Fruit fly (Drosophila melanogaster) whole organism, prepupa: Measurements from ENCODE around the gene Ama.

Experiments used
- Blimp-1 ChIP-seq: fragments of 200-800 bp; sonication (Bioruptor generic); optimal IDR thresholded peaks from 3 replicates; lab custom pipeline; 2017; ENCODE audit warnings: missing biosample characterization, missing genetic modification characterization, mild to moderate bottlenecking, moderate library complexity, missing genetic modification reagents
- CG11294 ChIP-seq: fragments of 200-800 bp; sonication (Bioruptor generic); IDR thresholded peaks from 2 replicates; pipeline ENCODE4 v1.3.6; 2022; ENCODE audit warnings: missing biosample characterization, missing genetic modification characterization
- CG15336 ChIP-seq: fragments of 200-800 bp; sonication (Bioruptor generic); IDR thresholded peaks from 2 replicates; pipeline ENCODE4 v1.3.6; 2022; ENCODE audit warnings: missing biosample characterization, missing genetic modification characterization
- CG1621 ChIP-seq: fragments of 200-800 bp; sonication (Bioruptor generic); optimal IDR thresholded peaks from 3 replicates; lab custom pipeline; 2018; ENCODE audit warnings: missing biosample characterization, mild to moderate bottlenecking, missing genetic modification characterization
- CG3032 ChIP-seq: fragments of 200-800 bp; optimal IDR thresholded peaks from 2 replicates; lab custom pipeline; 2019; ENCODE audit warnings: missing biosample characterization, mild to moderate bottlenecking, missing genetic modification characterization, moderate library complexity
- CG32006 ChIP-seq: fragments of 200-800 bp; sonication (Bioruptor generic); optimal IDR thresholded peaks from 3 replicates; lab custom pipeline; 2017; ENCODE audit warnings: missing biosample characterization, mild to moderate bottlenecking, missing genetic modification characterization
- CG34406 ChIP-seq: fragments of 200-800 bp; sonication (Bioruptor generic); optimal IDR thresholded peaks from 3 replicates; lab custom pipeline; 2016; ENCODE audit warnings: missing biosample characterization, missing genetic modification characterization
- CG3919 ChIP-seq: fragments of 200-800 bp; sonication (Bioruptor generic); optimal IDR thresholded peaks from 3 replicates; lab custom pipeline; 2016; ENCODE audit warnings: missing biosample characterization, missing genetic modification characterization
- CG6276 ChIP-seq: fragments of 200-800 bp; sonication (Bioruptor generic); optimal IDR thresholded peaks from 2 replicates; lab custom pipeline; 2017; ENCODE audit warnings: missing biosample characterization, mild to moderate bottlenecking, missing genetic modification characterization
- CG6792 ChIP-seq: fragments of 200-800 bp; sonication (Bioruptor generic); optimal IDR thresholded peaks from 3 replicates; lab custom pipeline; 2016; ENCODE audit warnings: missing biosample characterization, missing genetic modification characterization
- CG8319 ChIP-seq: fragments of 200-800 bp; sonication (Bioruptor generic); optimal IDR thresholded peaks from 3 replicates; lab custom pipeline; 2016; ENCODE audit warnings: missing biosample characterization, missing genetic modification characterization
- CG9139 ChIP-seq: fragments of 200-800 bp; sonication (Bioruptor generic); optimal IDR thresholded peaks from 3 replicates; lab custom pipeline; 2017; ENCODE audit warnings: missing biosample characterization, mild to moderate bottlenecking, missing genetic modification characterization
- Eip75B ChIP-seq: fragments of 200-800 bp; sonication (Bioruptor generic); optimal IDR thresholded peaks from 3 replicates; lab custom pipeline; 2016; ENCODE audit warnings: missing biosample characterization, missing genetic modification characterization
- Eip78C ChIP-seq: fragments of 200-800 bp; sonication (Bioruptor generic); peaks from one replicate; lab custom pipeline; 2016; ENCODE audit warnings: missing biosample characterization, missing genetic modification characterization
- Ets21C ChIP-seq: fragments of 200-800 bp; sonication (Bioruptor generic); optimal IDR thresholded peaks from 3 replicates; lab custom pipeline; 2016; ENCODE audit warnings: missing biosample characterization, missing genetic modification characterization
- Ets96B ChIP-seq: fragments of 200-800 bp; optimal IDR thresholded peaks from 2 replicates; lab custom pipeline; 2019; ENCODE audit warnings: missing biosample characterization, mild to moderate bottlenecking, missing genetic modification characterization, moderate library complexity
- Gug ChIP-seq: fragments of 200-800 bp; sonication (Bioruptor generic); IDR thresholded peaks from 2 replicates; pipeline ENCODE4 v1.3.6; 2022; ENCODE audit warnings: missing biosample characterization, missing genetic modification characterization
- Hr38 ChIP-seq: sonication (Bioruptor generic); optimal IDR thresholded peaks from 2 replicates; lab custom pipeline; 2016; ENCODE audit warnings: missing biosample characterization, missing genetic modification characterization
- Hr39 ChIP-seq: fragments of 200-800 bp; sonication (Bioruptor generic); optimal IDR thresholded peaks from 2 replicates; lab custom pipeline; 2016; ENCODE audit warnings: missing biosample characterization, missing genetic modification characterization
- Hr4 ChIP-seq: fragments of 200-800 bp; sonication (Bioruptor generic); optimal IDR thresholded peaks from 3 replicates; lab custom pipeline; 2016; ENCODE audit warnings: missing biosample characterization, missing genetic modification characterization
- Lpt ChIP-seq: fragments of 200-800 bp; sonication (Bioruptor generic); optimal IDR thresholded peaks from 3 replicates; lab custom pipeline; 2016; ENCODE audit warnings: missing biosample characterization, missing genetic modification characterization
- OdsH ChIP-seq: fragments of 200-800 bp; sonication (Bioruptor generic); optimal IDR thresholded peaks from 3 replicates; lab custom pipeline; 2016; ENCODE audit warnings: missing biosample characterization, missing genetic modification characterization
- Smox ChIP-seq: fragments of 200-800 bp; sonication (Bioruptor generic); optimal IDR thresholded peaks from 3 replicates; lab custom pipeline; 2016; ENCODE audit warnings: missing biosample characterization, missing genetic modification characterization
- Sox102F ChIP-seq: fragments of 200-800 bp; sonication (Bioruptor generic); optimal IDR thresholded peaks from 2 replicates; lab custom pipeline; 2016; ENCODE audit warnings: missing biosample characterization, mild to moderate bottlenecking, missing genetic modification characterization
- Sox15 ChIP-seq: fragments of 200-800 bp; sonication (Bioruptor generic); optimal IDR thresholded peaks from 3 replicates; lab custom pipeline; 2016; ENCODE audit warnings: missing biosample characterization, missing genetic modification characterization
- achi ChIP-seq: fragments of 200-800 bp; sonication (Bioruptor generic); optimal IDR thresholded peaks from 3 replicates; lab custom pipeline; 2016; ENCODE audit warnings: missing biosample characterization, missing genetic modification characterization
- acj6 ChIP-seq: fragments of 200-800 bp; sonication (Bioruptor generic); optimal IDR thresholded peaks from 3 replicates; lab custom pipeline; 2016; ENCODE audit warnings: missing biosample characterization, missing genetic modification characterization
- cyc ChIP-seq: fragments of 200-800 bp; sonication (Bioruptor generic); optimal IDR thresholded peaks from 3 replicates; lab custom pipeline; 2016; ENCODE audit warnings: missing biosample characterization, missing genetic modification characterization
- dac ChIP-seq: fragments of 200-800 bp; sonication (Bioruptor generic); optimal IDR thresholded peaks from 2 replicates; lab custom pipeline; 2017; ENCODE audit warnings: missing biosample characterization, mild to moderate bottlenecking, missing genetic modification characterization
- dsx ChIP-seq: fragments of 200-800 bp; optimal IDR thresholded peaks from 3 replicates; lab custom pipeline; 2019; ENCODE audit warnings: missing biosample characterization, mild to moderate bottlenecking, missing genetic modification characterization, moderate library complexity; ENCODE audit not compliant: poor library complexity, severe bottlenecking
- eg ChIP-seq: fragments of 200-800 bp; sonication (Bioruptor generic); IDR thresholded peaks from 3 replicates; pipeline ENCODE4 v1.3.6; 2022; ENCODE audit warnings: missing biosample characterization, missing genetic modification characterization
- esn ChIP-seq: fragments of 200-800 bp; sonication (Bioruptor generic); optimal IDR thresholded peaks from 2 replicates; lab custom pipeline; 2016; ENCODE audit warnings: missing biosample characterization, mild to moderate bottlenecking, missing genetic modification characterization, moderate library complexity
- fd59A ChIP-seq: fragments of 200-800 bp; sonication (Bioruptor generic); optimal IDR thresholded peaks from 2 replicates; lab custom pipeline; 2017; ENCODE audit warnings: missing biosample characterization, mild to moderate bottlenecking, missing genetic modification characterization, missing genetic modification reagents
- fkh ChIP-seq: fragments of 200-800 bp; sonication (Bioruptor generic); optimal IDR thresholded peaks from 3 replicates; lab custom pipeline; 2017; ENCODE audit warnings: missing biosample characterization, mild to moderate bottlenecking, missing genetic modification characterization, moderate library complexity
- lz ChIP-seq: fragments of 200-800 bp; sonication (Bioruptor generic); optimal IDR thresholded peaks from 3 replicates; lab custom pipeline; 2016; ENCODE audit warnings: missing biosample characterization, missing genetic modification characterization
- net ChIP-seq: fragments of 200-800 bp; sonication (Bioruptor generic); optimal IDR thresholded peaks from 3 replicates; lab custom pipeline; 2016; ENCODE audit warnings: missing biosample characterization, missing genetic modification characterization
- salr ChIP-seq, 2 experiments: fragments of 200-800 bp; sonication (Bioruptor generic); optimal IDR thresholded peaks; 3 replicates each; lab custom pipeline; 2016 to 2018; ENCODE audit warnings: missing biosample characterization in 2 of 2, missing genetic modification characterization in 2 of 2, mild to moderate bottlenecking in 1 of 2
- svp ChIP-seq: fragments of 200-800 bp; sonication (Bioruptor generic); peaks from one replicate; lab custom pipeline; 2016; ENCODE audit warnings: missing biosample characterization, missing genetic modification characterization
- vri ChIP-seq: fragments of 200-800 bp; sonication (Bioruptor generic); optimal IDR thresholded peaks from 3 replicates; lab custom pipeline; 2016; ENCODE audit warnings: missing biosample characterization, mild to moderate bottlenecking, missing genetic modification characterization

Ama gene

DNA sequence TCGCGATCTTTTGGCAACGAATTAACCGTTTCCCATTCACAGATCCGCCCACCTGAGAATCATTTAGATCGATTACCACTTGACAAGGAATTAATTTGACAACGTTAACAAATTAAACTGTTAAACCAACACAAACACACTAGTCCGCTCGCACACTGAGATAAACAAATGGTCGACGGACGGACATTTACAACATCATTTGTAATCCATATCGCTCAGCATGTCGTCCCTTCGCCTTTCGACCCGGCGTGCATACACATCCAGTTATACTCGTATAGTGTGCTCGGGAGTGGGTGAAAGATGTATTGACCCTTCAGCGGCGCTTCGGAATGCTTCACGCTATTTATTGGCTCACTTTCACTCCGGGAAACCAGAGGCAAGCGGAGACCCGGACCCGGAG, 26.7 kb upstream of the Ama start:
- TF ChIP-seq Sox15 (GFP tag; lab: Kevin White, UChicago) (no peak), Hr38 (GFP tag; lab: Kevin White, UChicago) (no peak), Smox (GFP tag; lab: Kevin White, UChicago) (no peak), Eip78C (GFP tag; lab: Kevin White, UChicago) (no peak), Blimp-1 (GFP tag; lab: Kevin White, UChicago) (no peak), acj6 (GFP tag; lab: Kevin White, UChicago) (no peak), CG32006 (GFP tag; lab: Kevin White, UChicago) (no peak), esn (no peak), Sox102F (no peak), lz (GFP tag; lab: Kevin White, UChicago) (no peak), CG9139 (no peak), CG8319 (no peak), CG6276 (GFP tag; lab: Kevin White, UChicago) (no peak), Lpt (GFP tag; lab: Kevin White, UChicago) (no peak), vri (GFP tag; lab: Kevin White, UChicago) (no peak), CG11294 (GFP tag; lab: Robert Waterston, UW) (no peak), CG34406 (no peak), Ets21C (GFP tag; lab: Kevin White, UChicago) (no peak), CG3032 (no peak), cyc (GFP tag; lab: Kevin White, UChicago) (no peak)

DNA sequence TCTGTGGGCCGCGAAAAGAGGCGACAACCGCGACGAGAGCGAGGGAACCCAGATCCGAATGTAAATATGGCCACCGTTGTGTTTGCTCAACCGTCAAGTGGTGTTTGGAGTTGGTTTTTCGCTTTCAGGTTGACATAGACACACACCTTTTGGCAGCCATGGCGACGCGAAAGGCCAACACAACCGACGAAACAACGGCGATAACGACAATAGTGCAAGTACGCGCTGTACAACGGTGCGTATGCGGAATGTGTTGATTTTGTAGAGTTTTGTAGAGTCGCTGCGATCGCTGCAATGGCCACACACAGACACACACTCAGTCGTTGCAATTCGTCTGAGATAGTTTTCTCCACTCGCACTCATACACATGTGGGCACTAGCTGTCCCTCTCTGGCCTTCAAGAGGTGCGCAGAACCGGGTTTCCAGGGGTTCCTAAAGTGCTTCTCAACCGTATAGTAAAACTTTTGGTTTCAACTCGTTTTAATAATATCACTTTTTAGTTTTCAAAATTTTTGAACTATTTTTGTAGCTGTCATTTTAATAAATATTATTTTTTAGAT, 20.9 kb upstream of the Ama start:
- TF ChIP-seq salr (GFP tag; optimal IDR thresholded peaks at IDR 0.05; lab: Kevin White, UChicago) (no peak), Hr4 (no peak), OdsH (GFP tag; lab: Kevin White, UChicago) (no peak), CG15336 (GFP tag; lab: Robert Waterston, UW) (no peak), Lpt (GFP tag; lab: Kevin White, UChicago) (no peak), CG3919 (GFP tag; lab: Kevin White, UChicago) (no peak), CG6276 (GFP tag; lab: Kevin White, UChicago) (no peak), Hr39 (GFP tag; lab: Kevin White, UChicago) (no peak), CG1621 (tag; lab: Kevin White, UChicago) (no peak), dsx (GFP tag; lab: Kevin White, UChicago) (no peak), Blimp-1 (GFP tag; lab: Kevin White, UChicago) (no peak), Eip78C (GFP tag; lab: Kevin White, UChicago) (peak; percentile 18), fkh (GFP tag; lab: Kevin White, UChicago) (peak; percentile 28), svp (GFP tag; lab: Kevin White, UChicago) (peak; percentile 30)

DNA sequence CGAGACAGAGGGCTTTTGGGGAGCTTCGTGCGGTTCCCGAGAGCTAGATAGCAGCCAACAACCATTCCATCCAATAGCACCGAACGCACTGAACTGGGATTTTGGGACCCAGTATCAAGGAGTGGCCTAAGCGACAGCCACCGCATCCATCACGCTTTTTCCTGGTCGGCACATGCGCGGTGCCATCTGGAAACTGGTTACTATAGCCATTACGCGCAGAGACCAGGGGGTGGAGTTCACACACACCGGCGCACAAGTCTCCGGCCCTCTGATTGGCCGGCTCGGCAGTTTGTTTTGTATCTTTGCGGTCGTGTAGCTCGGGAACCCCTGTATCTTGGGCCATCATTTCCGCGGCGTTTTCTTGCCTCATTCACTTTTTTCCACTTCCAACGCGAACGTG, 20.4 kb upstream of the Ama start, which contains the start of gene pb:
pb (minus strand) TSS at position 81 of the 400 bp plus-strand sequence.
- TF ChIP-seq Ets96B (tag; lab: Kevin White, UChicago) = no peak
- TF ChIP-seq eg = 0 out of 3 replicates have a peak, but pooled peaks have one; percentile 12

DNA sequence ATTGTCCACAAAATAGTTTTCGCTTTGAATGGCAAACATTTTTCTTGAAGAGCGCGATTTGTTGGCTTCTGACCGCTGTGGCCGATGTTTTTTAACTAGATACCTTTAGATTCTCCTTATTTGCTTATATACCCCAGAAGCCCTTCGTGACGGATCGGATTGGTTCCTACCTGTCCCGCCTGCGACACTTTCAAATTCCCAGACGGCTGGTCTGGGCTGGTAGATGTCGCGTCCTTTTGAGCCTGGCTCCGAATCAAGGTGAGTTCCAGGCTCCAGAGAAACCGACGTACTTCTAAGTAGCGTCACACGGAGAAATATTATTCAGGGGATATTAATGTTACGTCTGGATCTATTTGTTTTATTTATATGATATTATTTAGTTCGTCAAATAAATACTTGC, 18.4 kb upstream of the Ama start, which contains the start of gene zen2:
zen2 (minus strand) TSS at position 101 of the 400 bp plus-strand sequence.
- TF ChIP-seq Blimp-1 (GFP tag; lab: Kevin White, UChicago) (no peak), Lpt (GFP tag; lab: Kevin White, UChicago) (no peak), Eip75B (GFP tag; lab: Kevin White, UChicago) (no peak), Gug (GFP tag; lab: Robert Waterston, UW) (no peak), net (GFP tag; lab: Kevin White, UChicago) (no peak), CG3919 (GFP tag; lab: Kevin White, UChicago) (no peak), vri (GFP tag; lab: Kevin White, UChicago) (no peak), CG8319 (no peak), fd59A (GFP tag; lab: Kevin White, UChicago) (no peak), CG6792 (GFP tag; lab: Kevin White, UChicago) (no peak), acj6 (GFP tag; lab: Kevin White, UChicago) (no peak), CG1621 (tag; lab: Kevin White, UChicago) (no peak), achi (no peak), CG15336 (GFP tag; lab: Robert Waterston, UW) (no peak), Hr39 (GFP tag; lab: Kevin White, UChicago) (no peak), dac (no peak), Smox (GFP tag; lab: Kevin White, UChicago) (no peak), CG32006 (GFP tag; lab: Kevin White, UChicago) (no peak)
